Worm (Caenorhabditis elegans): Measurements from ENCODE around the gene ZK673.2.
"Not testable (repeated sequence)": the region's sequence is repeated elsewhere in the genome, so short reads cannot be mapped to it uniquely, and the experiment has no call there.

Gene ZK673.2

DNA sequence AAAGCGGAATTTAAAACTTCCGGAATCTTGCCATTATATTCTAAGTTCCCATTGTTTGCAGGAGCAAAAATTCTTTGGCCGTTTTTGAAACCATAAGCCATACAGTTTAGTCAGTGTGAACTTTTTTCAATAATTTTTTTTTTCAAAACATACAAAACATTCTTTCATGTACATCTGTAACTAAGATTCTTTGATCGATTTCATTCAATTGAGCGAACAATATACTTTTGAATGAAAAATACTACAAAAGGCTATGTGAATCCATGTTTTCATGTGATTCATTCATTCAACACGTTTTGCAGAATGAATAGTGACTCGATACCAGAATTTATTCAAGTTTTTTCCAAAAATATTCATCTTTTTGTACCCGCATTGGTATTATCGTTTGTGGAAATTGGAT lies 38.7 kb downstream of the ZK673.2 start, which contains the start of gene ZK666.15:
TSS of gene ZK666.15 (plus strand) at position 301 of the 400 bp plus-strand sequence.
- no peak for TF ChIP-seq che-1 (tag; optimal IDR thresholded peaks at IDR 0.05)
- TF ChIP-seq ceh-30 (tag; optimal IDR thresholded peaks at IDR 0.05): no peak
- TF ChIP-seq pag-3 (tag; optimal IDR thresholded peaks at IDR 0.05; ENCODE audit: borderline replicate concordance): no peak
- TF ChIP-seq fkh-6 (tag; optimal IDR thresholded peaks at IDR 0.05): no peak
- no peak for TF ChIP-seq lin-11 (tag; optimal IDR thresholded peaks at IDR 0.05)
- TF ChIP-seq dmd-4 (tag; optimal IDR thresholded peaks at IDR 0.05; ENCODE audit: borderline replicate concordance): no peak

DNA sequence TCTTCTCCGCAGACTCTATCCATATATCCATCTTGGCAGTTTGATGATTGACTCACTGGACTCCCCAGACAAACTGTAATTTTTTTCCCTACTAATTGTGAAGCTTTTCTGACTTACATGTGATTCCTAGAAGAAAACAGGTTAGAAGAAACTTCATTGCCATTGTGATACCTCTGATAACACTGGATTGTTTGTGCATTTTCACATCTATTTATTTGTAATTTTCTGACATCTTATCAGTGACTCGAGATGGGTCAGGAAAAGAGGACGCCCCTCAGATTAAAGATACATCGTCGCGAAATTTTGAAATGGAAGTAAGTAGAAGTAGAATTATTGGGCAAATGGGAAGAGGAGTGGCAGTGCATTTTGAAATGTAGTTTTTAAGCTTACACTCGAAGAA lies 42.3 kb downstream of the ZK673.2 start, which contains the start of gene clec-61:
TSS of gene clec-61 (minus strand) at position 209 of the 400 bp plus-strand sequence.
- TF ChIP-seq hlh-8 (tag; optimal IDR thresholded peaks at IDR 0.05) (no peak), pat-9 (tag; optimal IDR thresholded peaks at IDR 0.05) (no peak), fkh-6 (tag; optimal IDR thresholded peaks at IDR 0.05) (no peak), hlh-13 (GFP tag; optimal IDR thresholded peaks at IDR 0.05) (no peak), unc-42 (tag; optimal IDR thresholded peaks at IDR 0.05) (no peak), ceh-48 (tag; optimal IDR thresholded peaks at IDR 0.05) (no peak), F13H6.1 (tag; optimal IDR thresholded peaks at IDR 0.05) (no peak), ceh-9 (tag; optimal IDR thresholded peaks at IDR 0.05) (no peak), ztf-16 (tag; optimal IDR thresholded peaks at IDR 0.05) (no peak), lim-6 (tag; optimal IDR thresholded peaks at IDR 0.05) (no peak), sox-4 (tag; optimal IDR thresholded peaks at IDR 0.05) (no peak)

DNA sequence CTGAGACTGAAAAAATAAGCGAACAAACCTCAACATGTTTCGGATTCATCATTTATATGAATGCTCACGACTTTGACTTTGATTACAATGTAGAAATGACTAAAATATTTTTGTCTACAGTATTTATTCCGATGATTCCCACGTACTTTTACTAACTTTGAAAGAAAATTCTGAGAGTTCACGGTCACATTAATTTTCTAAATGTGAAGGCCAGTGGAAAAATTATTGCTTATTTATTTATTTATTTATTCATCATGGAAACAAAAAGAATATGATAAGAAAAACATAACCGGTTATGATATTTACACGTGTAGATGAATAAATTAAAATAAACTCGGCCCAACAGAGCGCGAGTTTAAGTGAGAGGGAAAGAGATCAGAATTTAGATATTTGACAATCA lies 45.0 kb downstream of the ZK673.2 start, which contains the start of gene ZK666.8:
TSS of gene ZK666.8 (minus strand) at position 101 of the 400 bp plus-strand sequence.
- TF ChIP-seq sox-2 (GFP tag; IDR thresholded peaks at IDR 0.05); ref-2 (tag; optimal IDR thresholded peaks at IDR 0.05); unc-86 (tag; optimal IDR thresholded peaks at IDR 0.05): not testable (repeated sequence)

DNA sequence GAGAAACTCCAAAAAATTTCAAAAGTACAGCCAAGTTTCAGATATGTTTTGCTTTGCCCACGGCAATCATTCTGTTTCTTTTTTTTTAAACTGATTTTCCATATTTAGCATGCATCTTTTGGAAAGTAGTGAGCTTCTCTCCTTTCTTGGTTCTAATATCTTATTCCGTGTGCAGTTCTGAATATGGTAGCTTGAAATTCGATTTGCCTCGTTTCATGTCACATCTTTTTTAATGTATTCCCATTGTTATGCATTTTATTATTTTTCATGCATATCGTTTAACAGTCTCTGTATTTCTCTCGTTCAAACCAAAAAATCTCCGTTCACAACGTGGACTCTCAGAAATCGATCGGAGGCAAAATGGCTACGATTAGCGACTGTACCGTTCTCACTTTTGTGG lies 46.4 kb downstream of the ZK673.2 start, which contains the start of gene ZK666.14:
TSS of gene ZK666.14 (plus strand) at position 301 of the 400 bp plus-strand sequence.
- TF ChIP-seq unc-42 (tag; optimal IDR thresholded peaks at IDR 0.05) (no peak), F13H6.1 (tag; optimal IDR thresholded peaks at IDR 0.05) (no peak), pha-2 (tag; optimal IDR thresholded peaks at IDR 0.05) (no peak), pat-9 (tag; optimal IDR thresholded peaks at IDR 0.05) (no peak), fkh-6 (tag; optimal IDR thresholded peaks at IDR 0.05) (no peak), K09A11.1 (tag; optimal IDR thresholded peaks at IDR 0.05; ENCODE audit: insufficient read depth) (no peak), hlh-13 (GFP tag; optimal IDR thresholded peaks at IDR 0.05) (no peak), hlh-30 (tag; optimal IDR thresholded peaks at IDR 0.05; ENCODE audit: insufficient read depth) (no peak), sox-4 (tag; optimal IDR thresholded peaks at IDR 0.05) (no peak)

DNA sequence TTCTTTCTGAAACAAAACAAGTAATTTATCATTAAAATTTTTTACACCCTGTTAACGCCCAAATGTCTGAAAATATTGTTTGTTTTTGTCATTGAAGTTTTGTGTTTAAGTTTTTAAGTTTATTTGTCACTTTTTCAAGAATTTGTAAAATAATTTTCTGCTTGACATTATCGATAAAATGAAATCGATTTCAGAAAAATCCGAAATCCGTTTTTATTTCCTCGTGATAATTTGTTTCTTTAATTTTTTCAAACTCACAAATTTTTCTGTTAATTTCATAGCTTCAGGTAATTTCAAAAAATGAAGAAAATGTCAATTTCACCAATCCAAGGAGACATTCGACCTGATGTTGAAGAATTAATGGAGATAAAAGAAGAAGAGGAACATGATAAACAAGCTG lies 47.8 kb downstream of the ZK673.2 start, which contains the start of gene ZK666.12:
TSS of gene ZK666.12 (plus strand) at position 301 of the 400 bp plus-strand sequence.
- TF ChIP-seq ztf-16 (tag; optimal IDR thresholded peaks at IDR 0.05) (no peak), zip-5 (tag; optimal IDR thresholded peaks at IDR 0.05) (no peak), pax-1 (tag; optimal IDR thresholded peaks at IDR 0.05) (no peak), ceh-45 (GFP tag; IDR thresholded peaks at IDR 0.05) (no peak), ceh-18 (tag; optimal IDR thresholded peaks at IDR 0.05) (no peak), elt-2 (tag; optimal IDR thresholded peaks at IDR 0.05) (no peak), ceh-48 (tag; optimal IDR thresholded peaks at IDR 0.05) (no peak), fax-1 (tag; optimal IDR thresholded peaks at IDR 0.05) (no peak), K09A11.1 (tag; optimal IDR thresholded peaks at IDR 0.05; ENCODE audit: insufficient read depth) (no peak), pat-9 (tag; optimal IDR thresholded peaks at IDR 0.05) (no peak)

Measured in whole organism, late embryonic.